Worm (Caenorhabditis elegans) whole organism, L3 larva: ENCODE results near the gene xbp-1.

Experiments used
- ZK546.5 ChIP-seq: sonication (generic microtip); optimal IDR thresholded peaks from 2 replicates; lab custom pipeline; 2017; ENCODE audit warnings: missing biosample characterization, missing genetic modification characterization
- aly-2 ChIP-seq: fragments of 150-350 bp; optimal IDR thresholded peaks from 2 replicates; lab custom pipeline; 2014; ENCODE audit warnings: missing biosample characterization, missing genetic modification characterization
- ama-1 ChIP-seq: fragments of 150-350 bp; optimal IDR thresholded peaks from 2 replicates; lab custom pipeline; 2018
- ceh-16 ChIP-seq: sonication (generic microtip); optimal IDR thresholded peaks from 2 replicates; lab custom pipeline; 2017; ENCODE audit warnings: missing biosample characterization, missing genetic modification characterization
- ceh-28 ChIP-seq: fragments of 150-350 bp; optimal IDR thresholded peaks from 2 replicates; lab custom pipeline; 2014; ENCODE audit warnings: missing biosample characterization, missing genetic modification reagents, missing genetic modification characterization
- ceh-82 ChIP-seq: fragments of 150-350 bp; optimal IDR thresholded peaks from 2 replicates; lab custom pipeline; 2014; ENCODE audit warnings: missing biosample characterization, missing genetic modification characterization
- egl-27 ChIP-seq: sonication (generic microtip); optimal IDR thresholded peaks from 4 replicates; lab custom pipeline; 2017; ENCODE audit warnings: missing biosample characterization, missing genetic modification reagents, missing genetic modification characterization
- egl-5 ChIP-seq: fragments of 150-350 bp; optimal IDR thresholded peaks from 2 replicates; lab custom pipeline; 2017; ENCODE audit warnings: missing biosample characterization, missing genetic modification reagents, missing genetic modification characterization, inconsistent platforms
- elt-1 ChIP-seq: fragments of 150-350 bp; optimal IDR thresholded peaks from 2 replicates; lab custom pipeline; 2014; ENCODE audit warnings: missing biosample characterization, missing genetic modification characterization
- elt-2 ChIP-seq: sonication (generic microtip); optimal IDR thresholded peaks from 2 replicates; lab custom pipeline; 2016; ENCODE audit warnings: missing genetic modification reagents, mild to moderate bottlenecking, missing genetic modification characterization, missing compliant biosample characterization
- elt-3 ChIP-seq, 3 experiments: fragments of 150-350 bp in 1 of 3; sonication (generic microtip) in 2 of 3; optimal IDR thresholded peaks; 2 replicates in 2 of 3; 4 replicates in 1 of 3; lab custom pipeline; 2014 to 2017; ENCODE audit warnings: missing biosample characterization in 3 of 3, missing genetic modification characterization in 3 of 3
- fkh-10 ChIP-seq: sonication (generic microtip); optimal IDR thresholded peaks from 2 replicates; lab custom pipeline; 2017; ENCODE audit warnings: missing biosample characterization, missing genetic modification reagents, missing genetic modification characterization
- fkh-2 ChIP-seq: fragments of 150-350 bp; optimal IDR thresholded peaks from 2 replicates; lab custom pipeline; 2014; ENCODE audit warnings: missing biosample characterization, missing genetic modification reagents, missing genetic modification characterization
- fos-1 ChIP-seq: fragments of 150-350 bp; optimal IDR thresholded peaks from 2 replicates; lab custom pipeline; 2014; ENCODE audit warnings: missing biosample characterization, missing genetic modification characterization
- hmg-11 ChIP-seq: sonication (generic microtip); optimal IDR thresholded peaks from 2 replicates; lab custom pipeline; 2016; ENCODE audit warnings: missing genetic modification characterization, missing compliant biosample characterization
- jun-1 ChIP-seq: fragments of 150-350 bp; optimal IDR thresholded peaks from 2 replicates; lab custom pipeline; 2014; ENCODE audit warnings: missing biosample characterization, missing genetic modification reagents, missing genetic modification characterization
- lin-15B ChIP-seq: fragments of 150-350 bp; optimal IDR thresholded peaks from 2 replicates; lab custom pipeline; 2014; ENCODE audit warnings: missing biosample characterization, missing genetic modification characterization
- lin-39 ChIP-seq: fragments of 150-350 bp; optimal IDR thresholded peaks from 2 replicates; lab custom pipeline; 2018; ENCODE audit warnings: missing biosample characterization, missing genetic modification reagents, missing genetic modification characterization
- lsy-12 ChIP-seq: sonication (generic microtip); optimal IDR thresholded peaks from 2 replicates; lab custom pipeline; 2016; ENCODE audit warnings: mild to moderate bottlenecking, missing genetic modification characterization, missing compliant biosample characterization
- mml-1 ChIP-seq: fragments of 150-350 bp; sonication (generic microtip); optimal IDR thresholded peaks from 3 replicates; lab custom pipeline; 2014; ENCODE audit warnings: missing biosample characterization, missing genetic modification characterization
- nfya-1 ChIP-seq: sonication (generic microtip); optimal IDR thresholded peaks from 2 replicates; lab custom pipeline; 2017; ENCODE audit warnings: missing genetic modification characterization, mild to moderate bottlenecking, missing compliant biosample characterization, antibody characterized with exemption, moderate library complexity; ENCODE audit not compliant: insufficient read depth
- nhr-11 ChIP-seq: fragments of 150-350 bp; optimal IDR thresholded peaks from 2 replicates; lab custom pipeline; 2014; ENCODE audit warnings: missing biosample characterization, missing genetic modification characterization
- nhr-12 ChIP-seq: fragments of 150-350 bp; optimal IDR thresholded peaks from 2 replicates; lab custom pipeline; 2014; ENCODE audit warnings: missing biosample characterization, missing genetic modification characterization
- nhr-23 ChIP-seq: fragments of 150-350 bp; optimal IDR thresholded peaks from 2 replicates; lab custom pipeline; 2014; ENCODE audit warnings: missing biosample characterization, missing genetic modification reagents, missing genetic modification characterization
- nhr-237 ChIP-seq: fragments of 150-350 bp; optimal IDR thresholded peaks from 2 replicates; lab custom pipeline; 2014; ENCODE audit warnings: missing biosample characterization, missing genetic modification characterization
- nhr-25 ChIP-seq: sonication (generic microtip); optimal IDR thresholded peaks from 2 replicates; lab custom pipeline; 2017; ENCODE audit warnings: missing biosample characterization, missing genetic modification characterization
- nhr-28 ChIP-seq: fragments of 150-350 bp; optimal IDR thresholded peaks from 2 replicates; lab custom pipeline; 2014; ENCODE audit warnings: missing biosample characterization, missing genetic modification characterization
- nhr-43 ChIP-seq: sonication (generic microtip); optimal IDR thresholded peaks from 2 replicates; lab custom pipeline; 2016; ENCODE audit warnings: mild to moderate bottlenecking, missing genetic modification characterization, missing compliant biosample characterization; ENCODE audit not compliant: poor library complexity, severe bottlenecking
- nhr-67 ChIP-seq: fragments of 150-350 bp; optimal IDR thresholded peaks from 2 replicates; lab custom pipeline; 2014; ENCODE audit warnings: missing biosample characterization, missing genetic modification characterization
- nhr-76 ChIP-seq: fragments of 150-350 bp; sonication (generic microtip); optimal IDR thresholded peaks from 5 replicates; lab custom pipeline; 2014; ENCODE audit warnings: missing biosample characterization, missing genetic modification characterization
- nhr-77 ChIP-seq: fragments of 150-350 bp; optimal IDR thresholded peaks from 2 replicates; lab custom pipeline; 2014; ENCODE audit warnings: missing biosample characterization, missing genetic modification characterization
- pha-4 ChIP-seq: fragments of 150-350 bp; optimal IDR thresholded peaks from 2 replicates; lab custom pipeline; 2014; ENCODE audit warnings: missing biosample characterization, missing genetic modification reagents, missing genetic modification characterization
- pqm-1 ChIP-seq: fragments of 150-350 bp; optimal IDR thresholded peaks from 2 replicates; lab custom pipeline; 2017; ENCODE audit warnings: missing biosample characterization, missing genetic modification characterization, inconsistent platforms
- skn-1 ChIP-seq: fragments of 150-350 bp; optimal IDR thresholded peaks from 2 replicates; lab custom pipeline; 2014; ENCODE audit warnings: missing biosample characterization, missing genetic modification characterization
- snpc-4 ChIP-seq: fragments of 150-350 bp; optimal IDR thresholded peaks from 2 replicates; lab custom pipeline; 2014; ENCODE audit warnings: missing biosample characterization, missing genetic modification characterization
- tbx-2 ChIP-seq: sonication (generic microtip); optimal IDR thresholded peaks from 2 replicates; lab custom pipeline; 2016; ENCODE audit warnings: mild to moderate bottlenecking, missing genetic modification characterization, missing compliant biosample characterization
- unc-62 ChIP-seq: fragments of 150-350 bp; sonication (generic microtip); optimal IDR thresholded peaks from 4 replicates; lab custom pipeline; 2014; ENCODE audit warnings: missing biosample characterization, missing genetic modification reagents, missing genetic modification characterization
- zag-1 ChIP-seq: fragments of 150-350 bp; optimal IDR thresholded peaks from 2 replicates; lab custom pipeline; 2014; ENCODE audit warnings: missing biosample characterization, missing genetic modification characterization
- ztf-11 ChIP-seq: fragments of 150-350 bp; optimal IDR thresholded peaks from 2 replicates; lab custom pipeline; 2014; ENCODE audit warnings: missing biosample characterization, missing genetic modification characterization

xbp-1 gene

DNA sequence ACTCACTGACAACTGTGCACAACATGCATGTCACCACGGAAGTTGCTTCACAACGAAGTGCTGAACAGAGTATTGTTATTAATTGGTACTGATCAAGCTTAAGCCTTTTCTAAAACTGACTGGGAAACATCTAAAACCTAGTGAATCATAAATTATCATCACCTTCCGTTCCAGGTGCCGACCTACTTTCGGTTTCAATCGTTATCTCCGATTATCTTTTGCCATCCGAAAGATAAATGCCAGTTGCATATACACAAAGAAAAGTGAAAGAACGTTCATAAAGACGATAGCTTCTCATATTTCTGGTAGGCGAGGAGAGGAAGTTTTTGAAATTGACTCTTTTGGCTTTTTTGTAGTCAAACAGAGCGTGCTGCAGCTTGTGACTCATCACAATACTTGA lies 4.0 kb upstream of the xbp-1 start:
- no peak for TF ChIP-seq elt-3 (tag; optimal IDR thresholded peaks at IDR 0.05; lab: Kevin White, UChicago)
- TF ChIP-seq jun-1 (tag; lab: Kevin White, UChicago): no peak
- no peak for TF ChIP-seq nhr-67 (tag; lab: Kevin White, UChicago)
- peak; percentile 4 for TF ChIP-seq nhr-23 (tag; lab: Kevin White, UChicago)
- no peak for TF ChIP-seq nhr-28 (tag; lab: Kevin White, UChicago)
- TF ChIP-seq nhr-43 (tag; lab: Kevin White, UChicago): peak; percentile 10
- no peak for TF ChIP-seq skn-1 (tag; lab: Kevin White, UChicago)
- TF ChIP-seq, all 47 proteins: peak for 2

DNA sequence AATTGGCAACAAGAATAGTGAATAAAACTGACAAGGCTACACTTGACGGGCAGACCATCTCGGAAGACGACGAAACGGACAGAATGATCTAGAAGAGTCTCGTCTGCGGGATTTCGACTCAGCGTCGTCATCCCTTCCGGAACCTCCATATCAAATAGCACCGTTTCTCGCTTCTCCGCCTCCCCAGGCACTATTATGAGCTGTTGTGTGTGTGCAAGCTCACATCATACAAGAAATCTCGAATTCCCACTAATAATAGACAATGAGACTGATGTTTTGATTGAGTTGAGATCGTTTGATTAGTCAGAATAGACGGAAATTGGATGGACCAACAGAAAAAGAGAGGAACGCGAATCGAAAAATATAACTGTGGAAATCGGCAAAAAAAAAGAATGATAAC lies 3.4 kb upstream of the xbp-1 start, which contains the start of gene spp-28:
Gene spp-28, minus strand, starts transcription at position 101 of the 400 bp plus-strand sequence.
- TF ChIP-seq tbx-2 (no peak), nhr-76 (tag; lab: Kevin White, UChicago) (no peak), nhr-25 (no peak), elt-2 (tag; lab: Kevin White, UChicago) (no peak), fkh-2 (no peak), nhr-23 (tag; lab: Kevin White, UChicago) (no peak), pha-4 (tag; lab: Kevin White, UChicago) (no peak), fos-1 (no peak)

DNA sequence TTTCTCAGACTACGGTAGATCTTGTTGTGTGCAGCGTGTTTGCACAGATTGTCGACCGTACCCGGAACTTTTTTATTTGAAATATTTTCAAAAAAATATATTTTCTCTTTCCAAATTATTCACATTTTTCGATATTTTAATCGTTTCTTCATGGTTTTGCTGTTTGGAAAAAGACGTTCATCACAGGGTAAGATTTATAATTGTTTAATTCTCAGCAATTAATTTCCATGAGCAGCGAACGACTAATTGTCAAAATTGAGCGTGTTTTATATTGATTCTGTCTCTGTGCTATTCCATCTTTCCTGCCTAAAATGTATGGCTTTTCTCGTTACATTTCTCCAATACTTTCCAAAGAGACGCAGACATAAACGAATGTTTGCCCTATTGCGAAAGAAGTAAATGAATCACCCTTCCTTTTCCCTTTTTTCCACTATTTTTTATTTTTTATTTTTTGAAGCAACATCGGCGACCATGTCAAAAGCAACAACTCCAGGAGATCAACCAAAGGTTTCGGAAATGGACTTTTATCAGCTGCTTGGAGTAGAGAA lies 2.4 kb upstream of the xbp-1 start, which contains the start of gene dnj-16:
Gene dnj-16, plus strand, starts transcription at position 51 of the 548 bp plus-strand sequence.
- TF ChIP-seq jun-1 (tag; lab: Kevin White, UChicago) (peak; percentile 56), ZK546.5 (tag; lab: Kevin White, UChicago) (no peak), nhr-12 (tag; lab: Kevin White, UChicago) (no peak), lin-39 (tag; lab: Kevin White, UChicago) (peak; percentile 33), egl-27 (tag; lab: Kevin White, UChicago) (no peak), skn-1 (tag; lab: Kevin White, UChicago) (no peak), nhr-25 (peak; percentile 8), ztf-11 (no peak), snpc-4 (tag; lab: Kevin White, UChicago) (peak; percentile 9), ama-1 (lab: Kevin White, UChicago) (no peak), zag-1 (tag; lab: Kevin White, UChicago) (no peak), mml-1 (tag; lab: Kevin White, UChicago) (no peak), lin-15B (tag; lab: Kevin White, UChicago) (peak; percentile 40), unc-62 (GFP tag; lab: Kevin White, UChicago) (no peak), pha-4 (tag; lab: Kevin White, UChicago) (peak; percentile 88), egl-5 (no peak), ceh-82 (tag; lab: Kevin White, UChicago) (no peak), nhr-23 (tag; lab: Kevin White, UChicago) (no peak), nhr-67 (tag; lab: Kevin White, UChicago) (no peak), elt-3 (tag; optimal IDR thresholded peaks at IDR 0.05; lab: Kevin White, UChicago) (no peak), hmg-11 (tag; lab: Kevin White, UChicago) (peak; percentile 43), nhr-43 (tag; lab: Kevin White, UChicago) (no peak), nhr-11 (tag; lab: Kevin White, UChicago) (no peak), nfya-1 (tag; lab: Kevin White, UChicago) (peak; percentile 69), tbx-2 (no peak), ceh-28 (peak; percentile 4), aly-2 (tag; lab: Kevin White, UChicago) (no peak), nhr-77 (tag; lab: Kevin White, UChicago) (no peak), elt-1 (tag; lab: Kevin White, UChicago) (no peak), ceh-16 (tag; lab: Kevin White, UChicago) (no peak), fkh-2 (no peak), nhr-237 (tag; lab: Kevin White, UChicago) (no peak), pqm-1 (tag; lab: Kevin White, UChicago) (peak; percentile 30), lsy-12 (tag; lab: Kevin White, UChicago) (no peak), fkh-10 (GFP tag; lab: Kevin White, UChicago) (no peak)
